Fruit fly (Drosophila melanogaster): ENCODE data around the gene by.

by gene

DNA sequence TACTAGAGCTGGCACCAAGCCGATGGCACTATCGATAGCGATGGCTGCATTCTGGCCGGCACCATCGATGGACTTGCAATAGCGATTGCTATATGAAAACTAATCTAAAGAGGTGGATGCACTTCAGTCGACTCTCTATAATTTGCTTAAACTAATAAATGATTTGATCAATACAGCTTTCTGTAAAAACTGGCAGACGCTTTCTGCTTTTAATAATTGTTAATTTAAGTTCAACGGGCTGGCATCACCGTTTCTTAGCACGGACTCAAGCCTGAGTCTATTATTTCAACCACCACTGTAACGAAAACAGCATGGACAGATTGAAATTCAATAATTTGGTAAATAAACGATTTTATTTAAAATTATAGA, 19.8 kb downstream of the by start, which contains the start of the genes Ras85D and Rlb1 (continued):
- TF ChIP-seq E2f1 (GFP tag; IDR thresholded peaks at IDR 0.05) (no peak), br (optimal IDR thresholded peaks at IDR 0.05) (no peak), crc (GFP tag; optimal IDR thresholded peaks at IDR 0.05) (peak; percentile 64), pum (GFP tag; optimal IDR thresholded peaks at IDR 0.05) (peak; percentile 77), chif (GFP tag; optimal IDR thresholded peaks at IDR 0.05) (peak; percentile 72 to 74), CG8478 (optimal IDR thresholded peaks at IDR 0.05) (no peak), CG1832 (GFP tag; optimal IDR thresholded peaks at IDR 0.05) (no peak), CG10321 (GFP tag; IDR thresholded peaks at IDR 0.05) (no peak), CG42726 (GFP tag; IDR thresholded peaks at IDR 0.05; ENCODE audit: partially characterized antibody) (no peak), nom (GFP tag; optimal IDR thresholded peaks at IDR 0.05) (no peak), Hmx (GFP tag; optimal IDR thresholded peaks at IDR 0.05) (peak; percentile 47), ase (GFP tag; IDR thresholded peaks at IDR 0.05) (no peak), CG7786 (GFP tag; optimal IDR thresholded peaks at IDR 0.05) (peak; percentile 76), CG4707 (GFP tag; optimal IDR thresholded peaks at IDR 0.05) (no peak), bcd (GFP tag; optimal IDR thresholded peaks at IDR 0.05) (no peak), TFAM (GFP tag; optimal IDR thresholded peaks at IDR 0.05) (no peak), CG12391 (tag; optimal IDR thresholded peaks at IDR 0.05) (peak; percentile 80), hth (optimal IDR thresholded peaks at IDR 0.05) (no peak), en (GFP tag; optimal IDR thresholded peaks at IDR 0.05) (peak; percentile 18), CG12236 (GFP tag; optimal IDR thresholded peaks at IDR 0.05) (peak; percentile 50), CG6683 (GFP tag; optimal IDR thresholded peaks at IDR 0.05) (peak; percentile 35), YL-1 (GFP tag; optimal IDR thresholded peaks at IDR 0.05) (peak; percentile 81), HLHmδ (GFP tag; optimal IDR thresholded peaks at IDR 0.05) (no peak), Scr (GFP tag; IDR thresholded peaks at IDR 0.05; ENCODE audit: partially characterized antibody) (no peak), CG5953 (GFP tag; IDR thresholded peaks at IDR 0.05) (no peak), ind (GFP tag; optimal IDR thresholded peaks at IDR 0.05) (peak; percentile 83), CG8281 (tag; optimal IDR thresholded peaks at IDR 0.05) (peak; percentile 56), mld (GFP tag; IDR thresholded peaks at IDR 0.05; ENCODE audit: partially characterized antibody) (no peak), NK7.1 (GFP tag; optimal IDR thresholded peaks at IDR 0.05) (peak; percentile 71), CG15011 (GFP tag; optimal IDR thresholded peaks at IDR 0.05) (no peak), pan (optimal IDR thresholded peaks at IDR 0.05) (no peak), pan (GFP tag; optimal IDR thresholded peaks at IDR 0.05 in 1 of 2, IDR thresholded peaks at IDR 0.05 in 1 of 2) (no peak), kah (GFP tag; optimal IDR thresholded peaks at IDR 0.05) (no peak), Kr (GFP tag; optimal IDR thresholded peaks at IDR 0.05) (no peak), Antp (GFP tag; optimal IDR thresholded peaks at IDR 0.05) (peak; percentile 87), CG8359 (GFP tag; optimal IDR thresholded peaks at IDR 0.05; ENCODE audit: borderline replicate concordance) (no peak), tna (GFP tag; IDR thresholded peaks at IDR 0.05; ENCODE audit: partially characterized antibody) (no peak), ewg (GFP tag; optimal IDR thresholded peaks at IDR 0.05) (peak; percentile 53), emc (GFP tag; optimal IDR thresholded peaks at IDR 0.05) (peak; percentile 37), CG15269 (tag; optimal IDR thresholded peaks at IDR 0.05) (peak; percentile 64), CG1602 (GFP tag; optimal IDR thresholded peaks at IDR 0.05) (peak; percentile 68), repo (GFP tag; optimal IDR thresholded peaks at IDR 0.05) (peak; percentile 72), H15 (GFP tag; IDR thresholded peaks at IDR 0.05) (no peak), dysf (GFP tag; IDR thresholded peaks at IDR 0.05) (no peak), CG11696 (GFP tag; IDR thresholded peaks at IDR 0.05) (no peak), pnt (GFP tag; optimal IDR thresholded peaks at IDR 0.05) (peak; percentile 70), ranshi (GFP tag; IDR thresholded peaks at IDR 0.05) (no peak), HmgD (GFP tag; optimal IDR thresholded peaks at IDR 0.05) (peak; percentile 94), CG10147 (GFP tag; optimal IDR thresholded peaks at IDR 0.05) (peak; percentile 70), fu2 (GFP tag; optimal IDR thresholded peaks at IDR 0.05) (peak; percentile 77), MTF-1 (GFP tag; optimal IDR thresholded peaks at IDR 0.05; ENCODE audit: borderline replicate concordance) (no peak), dmrt99B (tag; optimal IDR thresholded peaks at IDR 0.05) (no peak), disco-r (GFP tag; optimal IDR thresholded peaks at IDR 0.05) (no peak)
